Worm (Caenorhabditis elegans) whole organism, young adult: ENCODE results near the gene W10C6.2.

Experiments used
- C17E4.6 ChIP-seq: fragments of 200-800 bp; sonication (Bioruptor generic); IDR thresholded peaks from 2 replicates; pipeline ENCODE4 v1.3.6; 2022; ENCODE audit warnings: missing genetic modification reagents, missing genetic modification characterization, missing compliant biosample characterization
- F10E7.11 ChIP-seq: sonication (generic microtip); optimal IDR thresholded peaks from 2 replicates; lab custom pipeline; 2017; ENCODE audit warnings: mild to moderate bottlenecking, missing genetic modification characterization, moderate library complexity, missing compliant biosample characterization
- F49E8.2 ChIP-seq: sonication (generic microtip); optimal IDR thresholded peaks from 3 replicates; lab custom pipeline; 2017; ENCODE audit warnings: missing genetic modification characterization, mild to moderate bottlenecking, missing compliant biosample characterization, antibody characterized with exemption, moderate library complexity; ENCODE audit not compliant: insufficient read depth
- ama-1 ChIP-seq, 3 experiments: fragments of 150-350 bp in 1 of 3; sonication (generic microtip) in 2 of 3; optimal IDR thresholded peaks; 2 replicates each; lab custom pipeline; 2014 to 2018; ENCODE audit warnings: missing biosample characterization in 2 of 3, missing genetic modification characterization in 2 of 3, missing genetic modification reagents in 2 of 3
- atf-7 ChIP-seq: sonication (generic microtip); optimal IDR thresholded peaks from 2 replicates; lab custom pipeline; 2017; ENCODE audit warnings: mild to moderate bottlenecking, missing genetic modification characterization, missing compliant biosample characterization
- mel-28 ChIP-seq: sonication (generic microtip); optimal IDR thresholded peaks from 2 replicates; lab custom pipeline; 2016; ENCODE audit warnings: borderline replicate concordance, mild to moderate bottlenecking, missing genetic modification characterization, missing compliant biosample characterization
- nhr-120 ChIP-seq: fragments of 200-800 bp; sonication (Bioruptor generic); IDR thresholded peaks from 2 replicates; pipeline ENCODE4 v1.3.6; 2022; ENCODE audit warnings: missing genetic modification characterization, missing compliant biosample characterization
- pha-4 ChIP-seq: fragments of 150-350 bp; sonication (generic microtip); optimal IDR thresholded peaks from 2 replicates; lab custom pipeline; 2014; ENCODE audit warnings: missing biosample characterization, missing genetic modification reagents, missing genetic modification characterization
- unc-62 ChIP-seq: fragments of 150-350 bp; optimal IDR thresholded peaks from 2 replicates; lab custom pipeline; 2014; ENCODE audit warnings: missing biosample characterization, missing genetic modification reagents, missing genetic modification characterization
- ztf-18 ChIP-seq: sonication (generic microtip); optimal IDR thresholded peaks from 2 replicates; lab custom pipeline; 2016; ENCODE audit warnings: missing genotype, mild to moderate bottlenecking, missing genetic modification characterization, missing compliant biosample characterization
- ztf-6 ChIP-seq: fragments of 200-800 bp; sonication (Bioruptor generic); IDR thresholded peaks from 2 replicates; pipeline ENCODE4 v1.3.6; 2022; ENCODE audit warnings: missing genetic modification reagents, missing genetic modification characterization, missing compliant biosample characterization

DNA sequence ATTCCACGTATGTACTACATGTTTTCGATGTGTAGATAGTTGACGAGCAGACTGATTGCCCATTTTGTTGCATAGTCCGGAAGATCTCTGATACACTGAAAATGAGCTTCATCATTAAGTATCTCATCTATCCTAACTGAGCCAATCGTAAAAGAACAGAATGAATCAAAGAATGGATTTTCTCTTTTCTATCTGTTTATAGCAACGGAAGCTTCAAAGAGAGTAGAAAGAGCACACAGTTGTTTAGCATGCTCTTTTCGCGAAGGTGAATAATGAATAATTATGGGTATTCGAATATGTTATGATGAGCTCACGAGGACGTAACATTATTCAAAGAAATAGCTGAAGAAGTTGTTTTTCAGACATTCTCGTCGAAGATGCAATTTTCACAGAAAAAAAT is 10.6 kb downstream of the W10C6.2 start, which contains the start of gene glb-4:
- TF ChIP-seq nhr-120 (GFP tag; lab: Robert Waterston, UW) (no peak), pha-4 (tag; lab: Kevin White, UChicago) (no peak), atf-7 (tag; lab: Kevin White, UChicago) (no peak), ztf-6 (GFP tag; lab: Robert Waterston, UW) (no peak), mel-28 (tag; lab: Kevin White, UChicago) (no peak), F10E7.11 (tag; lab: Kevin White, UChicago) (no peak), ama-1 (optimal IDR thresholded peaks at IDR 0.05; lab: Kevin White, UChicago) (no peak), ama-1 (GFP tag; optimal IDR thresholded peaks at IDR 0.05; lab: Kevin White, UChicago) (no peak), unc-62 (GFP tag; lab: Kevin White, UChicago) (no peak), ztf-18 (tag; lab: Kevin White, UChicago) (no peak), F49E8.2 (no peak), C17E4.6 (no peak)
